Worm (Caenorhabditis elegans) whole organism, L4/young adult: ENCODE measurements around the gene zip-8.

ENCODE experiments used
- W03F9.2 ChIP-seq: fragments of 150-350 bp; optimal IDR thresholded peaks from 2 replicates; lab custom pipeline; 2014; ENCODE audit warnings: missing biosample characterization, missing genetic modification characterization
- dao-5 ChIP-seq: sonication (generic microtip); optimal IDR thresholded peaks from 2 replicates; lab custom pipeline; 2016; ENCODE audit warnings: missing genotype, missing genetic modification characterization, moderate library complexity, missing compliant biosample characterization
- him-1 ChIP-seq: sonication (generic microtip); optimal IDR thresholded peaks from 2 replicates; lab custom pipeline; 2016; ENCODE audit warnings: missing genotype, missing genetic modification reagents, missing genetic modification characterization, missing compliant biosample characterization

The zip-8 gene

DNA sequence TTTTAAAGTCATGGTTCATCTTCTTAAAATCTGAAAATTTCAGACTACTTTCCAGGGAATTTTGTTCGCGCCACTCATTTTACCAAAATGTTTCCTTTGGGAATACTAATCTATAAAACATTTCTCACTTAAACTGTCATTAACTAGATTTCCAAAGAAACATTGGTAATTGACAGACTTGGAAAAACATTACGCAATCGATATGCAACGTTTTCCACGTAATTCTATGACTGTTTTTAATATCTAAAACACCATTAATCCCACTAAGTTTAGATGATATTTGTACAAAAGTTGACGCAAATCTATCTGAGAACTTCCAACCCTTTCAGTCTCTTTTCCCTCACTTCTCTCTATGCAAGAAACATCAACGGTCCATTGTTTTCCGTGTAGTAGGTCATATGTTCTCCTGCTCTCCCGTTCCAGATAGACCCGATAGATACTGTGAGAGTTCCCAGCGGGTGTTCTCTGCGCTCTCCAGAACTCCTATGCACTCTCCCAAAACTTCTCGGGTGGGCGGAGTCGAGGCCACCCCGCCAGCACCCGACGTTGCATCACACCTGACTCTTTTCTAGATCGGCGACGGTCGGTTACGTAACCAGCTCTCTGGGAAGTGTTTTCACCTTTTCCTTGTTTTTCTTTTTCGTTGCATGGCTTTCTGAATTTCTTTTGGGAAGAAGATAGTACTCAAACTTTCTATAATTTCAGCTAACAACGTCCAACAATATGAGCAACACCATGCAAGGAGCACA lies at the start of gene zip-8:
zip-8 (plus strand) TSS at position 700 of the 749 bp plus-strand sequence.
- TF ChIP-seq W03F9.2 (tag; lab: Kevin White, UChicago) (no peak), dao-5 (tag; lab: Kevin White, UChicago) (no peak), him-1 (tag; lab: Kevin White, UChicago) (no peak)

DNA sequence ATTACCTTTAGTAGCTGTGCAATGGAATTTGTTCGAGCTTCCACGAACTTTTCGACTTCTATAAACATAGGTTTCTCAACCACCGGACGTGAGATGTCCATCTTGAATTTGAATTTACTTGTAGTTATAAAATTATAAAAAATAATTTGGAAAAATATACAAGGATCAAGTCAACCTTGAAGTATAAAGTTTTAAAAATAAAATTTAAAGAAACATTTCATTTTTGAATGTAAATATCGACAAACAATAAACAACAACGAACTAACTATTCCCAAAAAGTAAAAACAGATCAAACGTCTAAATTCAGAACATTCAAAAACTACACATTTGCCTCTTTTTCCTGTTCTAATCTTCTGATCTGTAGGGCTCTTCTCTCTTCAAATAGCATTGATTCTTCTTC lies 47.9 kb upstream of the zip-8 start, which contains the start of gene popl-1:
popl-1 (minus strand) TSS at position 101 of the 400 bp plus-strand sequence.
- no peak for TF ChIP-seq dao-5 (tag; lab: Kevin White, UChicago)
- TF ChIP-seq W03F9.2 (tag; lab: Kevin White, UChicago): no peak

DNA sequence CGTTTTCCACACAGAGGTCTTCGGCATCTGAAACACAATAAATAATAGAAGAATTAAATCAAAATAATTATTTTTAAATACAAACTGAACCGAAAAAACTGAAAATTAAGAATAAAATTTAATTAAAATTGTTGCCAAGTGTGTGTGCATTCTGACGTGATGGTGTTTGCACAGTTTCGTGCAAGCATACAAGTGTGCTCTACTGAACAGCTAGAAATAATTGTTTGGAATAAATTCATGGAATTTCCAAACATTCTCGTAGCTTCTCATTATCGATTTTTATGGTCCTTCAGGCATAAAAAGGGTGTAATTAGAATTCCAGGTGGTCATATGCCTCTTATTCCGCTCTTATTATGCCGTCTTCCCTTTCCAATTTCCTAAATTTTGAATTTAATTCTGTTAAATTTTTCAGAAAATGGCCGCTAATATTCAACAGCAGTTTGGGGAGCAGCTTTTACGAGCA lies 47.0 kb upstream of the zip-8 start, which contains the start of the genes mrps-17 and txdc-9:
mrps-17 (minus strand) TSS at position 33 of the 463 bp plus-strand sequence.
txdc-9 (plus strand) TSS at position 413 of the 463 bp plus-strand sequence.
- TF ChIP-seq W03F9.2 (tag; lab: Kevin White, UChicago) (peak; percentile 91), him-1 (tag; lab: Kevin White, UChicago) (no peak)

DNA sequence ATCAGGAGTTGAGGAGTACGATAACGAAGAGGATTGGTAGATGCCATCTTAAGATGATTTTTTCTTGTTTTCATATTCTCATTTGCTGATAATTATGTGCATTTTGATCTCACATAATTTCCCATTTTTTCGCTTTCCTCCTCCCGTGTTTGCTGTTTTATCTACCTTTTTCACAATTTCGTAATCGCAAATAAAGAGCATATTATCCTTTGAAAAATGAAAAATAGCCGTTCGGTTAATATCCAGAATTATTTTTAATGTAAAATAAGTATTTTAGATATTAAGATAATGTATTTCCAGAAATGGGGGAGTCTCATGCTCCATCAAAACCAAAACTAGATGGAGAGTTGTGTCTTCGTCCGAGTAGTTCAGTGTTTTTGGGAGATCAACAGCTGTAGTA lies 45.8 kb upstream of the zip-8 start, which contains the start of gene vps-16:
vps-16 (plus strand) TSS at position 301 of the 400 bp plus-strand sequence.
- no peak for TF ChIP-seq dao-5 (tag; lab: Kevin White, UChicago)
- no peak for TF ChIP-seq W03F9.2 (tag; lab: Kevin White, UChicago)
- no peak for TF ChIP-seq him-1 (tag; lab: Kevin White, UChicago)

DNA sequence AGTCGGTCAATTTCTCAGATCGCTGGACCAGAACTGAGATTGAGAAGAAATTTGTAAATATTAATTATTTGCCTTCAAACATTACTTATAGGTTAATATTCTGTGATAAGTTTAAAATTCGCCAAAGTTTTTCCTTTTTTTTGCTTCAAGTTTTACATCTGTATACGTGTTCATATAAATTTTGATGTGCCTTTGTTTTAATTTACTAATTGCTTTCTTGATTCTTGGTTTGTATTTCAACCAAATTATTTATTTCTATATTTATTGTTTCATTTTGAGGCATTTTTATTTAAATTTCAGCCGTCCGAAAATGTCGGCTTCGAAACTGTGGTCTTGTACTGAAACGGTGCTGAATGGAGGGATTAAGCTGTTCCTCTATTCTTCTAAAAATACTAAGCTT lies 42.4 kb upstream of the zip-8 start, which contains the start of gene C05D11.1:
C05D11.1 (plus strand) TSS at position 301 of the 400 bp plus-strand sequence.
- TF ChIP-seq W03F9.2 (tag; lab: Kevin White, UChicago): no peak

DNA sequence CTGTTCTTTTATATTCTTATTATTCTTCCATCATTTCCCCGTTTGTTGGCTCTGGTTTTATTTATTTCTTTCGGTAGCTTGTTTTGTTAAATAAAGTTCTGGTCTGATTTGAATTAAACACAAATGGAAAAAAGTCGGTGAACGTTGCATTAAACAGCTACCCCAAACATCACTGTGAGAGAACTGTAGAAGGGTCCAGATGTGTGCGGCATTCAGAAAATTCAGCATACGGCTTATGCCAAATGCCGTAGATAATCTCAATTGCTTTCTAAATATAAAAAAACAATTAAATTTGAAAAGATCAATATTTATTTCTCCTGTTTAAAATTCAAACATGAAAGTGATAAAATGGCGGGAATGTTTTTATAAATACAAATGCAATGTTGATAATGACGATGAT lies 38.9 kb upstream of the zip-8 start:
- TF ChIP-seq dao-5 (tag; lab: Kevin White, UChicago) (no peak), him-1 (tag; lab: Kevin White, UChicago) (no peak), W03F9.2 (tag; lab: Kevin White, UChicago) (no peak)

DNA sequence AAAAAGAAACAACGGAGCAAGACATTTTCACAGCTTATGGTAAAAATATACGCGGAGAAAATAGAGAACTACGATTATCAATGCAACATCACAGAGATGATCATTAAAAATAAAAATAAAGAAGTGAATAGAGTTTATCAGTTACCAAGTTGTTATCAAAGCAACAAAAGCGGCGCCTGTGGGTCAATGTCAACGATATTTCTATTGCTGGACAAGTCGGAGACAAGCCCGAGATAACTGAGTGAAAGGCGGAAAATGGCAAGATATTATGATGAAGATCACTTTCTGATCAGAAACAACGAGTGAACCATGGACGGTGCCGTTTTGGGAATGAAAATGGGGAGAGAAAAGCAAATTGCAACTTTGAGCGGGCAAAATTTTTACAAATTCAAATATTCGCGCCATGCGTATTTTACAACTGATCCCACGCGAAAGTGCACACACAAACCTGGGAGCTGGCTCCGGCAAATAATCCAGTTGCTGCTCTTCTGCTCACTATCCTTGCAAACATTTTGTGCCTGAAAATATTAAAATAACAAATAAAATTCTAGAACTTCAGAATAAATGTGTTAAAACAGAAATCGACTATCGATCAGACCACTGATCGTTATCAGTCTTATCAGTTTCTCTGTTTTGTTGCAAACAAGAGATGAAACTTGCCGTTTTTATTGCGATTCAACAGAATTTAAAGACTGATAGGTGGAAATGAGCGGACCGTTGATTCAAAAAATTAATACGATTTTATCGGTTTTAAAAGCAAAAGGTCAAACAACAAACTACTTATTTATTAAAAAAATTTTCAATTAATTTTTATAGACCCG lies 36.2 kb upstream of the zip-8 start, which contains the start of gene mel-32:
mel-32 (minus strand) TSS at position 696 of the 821 bp plus-strand sequence.
- no peak for TF ChIP-seq him-1 (tag; lab: Kevin White, UChicago)
- TF ChIP-seq W03F9.2 (tag; lab: Kevin White, UChicago): no peak
- no peak for TF ChIP-seq dao-5 (tag; lab: Kevin White, UChicago)

DNA sequence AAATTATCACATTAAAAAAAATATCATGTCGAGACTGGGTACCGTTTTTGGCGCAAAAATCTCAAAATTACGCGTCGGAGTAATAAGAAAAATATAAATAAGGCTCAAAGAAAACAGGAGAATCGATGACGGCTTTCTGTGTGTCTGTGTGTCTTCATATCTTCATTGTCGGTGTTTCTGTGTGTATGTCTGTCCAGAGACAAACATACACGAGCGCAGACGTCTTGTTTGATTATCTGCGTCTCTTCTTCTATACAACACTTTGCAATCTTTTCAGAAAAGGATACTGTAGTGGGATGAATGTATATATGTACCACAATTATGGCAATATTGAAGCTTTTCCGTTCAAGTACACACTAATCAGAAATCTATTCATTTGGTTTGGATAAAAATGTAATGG lies 34.4 kb upstream of the zip-8 start, which contains the start of gene C05D11.13:
C05D11.13 (minus strand) TSS at position 252 of the 400 bp plus-strand sequence.
- TF ChIP-seq dao-5 (tag; lab: Kevin White, UChicago): no peak
- peak; percentile 65 for TF ChIP-seq W03F9.2 (tag; lab: Kevin White, UChicago)

DNA sequence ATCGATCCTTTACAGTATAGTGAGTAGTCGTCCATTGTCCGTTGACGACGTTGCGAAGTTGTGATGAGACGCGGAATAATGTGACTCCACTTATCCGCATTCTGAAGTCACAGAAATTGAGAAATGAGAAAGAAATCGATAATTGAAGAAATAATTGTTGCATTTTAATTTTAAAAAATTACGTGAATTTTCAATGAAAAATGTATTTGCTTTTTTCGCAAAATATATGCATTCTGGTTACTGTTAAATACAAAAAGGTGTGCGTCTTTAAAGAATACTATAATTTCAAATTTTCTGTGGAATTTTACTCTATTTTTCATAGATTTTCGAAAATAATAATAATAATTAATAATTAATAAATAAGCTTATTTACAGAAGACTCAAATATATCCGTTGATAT lies 31.9 kb upstream of the zip-8 start, which contains the start of gene let-721:
let-721 (minus strand) TSS at position 101 of the 400 bp plus-strand sequence.
- no peak for TF ChIP-seq dao-5 (tag; lab: Kevin White, UChicago)
- no peak for TF ChIP-seq him-1 (tag; lab: Kevin White, UChicago)
- no peak for TF ChIP-seq W03F9.2 (tag; lab: Kevin White, UChicago)

DNA sequence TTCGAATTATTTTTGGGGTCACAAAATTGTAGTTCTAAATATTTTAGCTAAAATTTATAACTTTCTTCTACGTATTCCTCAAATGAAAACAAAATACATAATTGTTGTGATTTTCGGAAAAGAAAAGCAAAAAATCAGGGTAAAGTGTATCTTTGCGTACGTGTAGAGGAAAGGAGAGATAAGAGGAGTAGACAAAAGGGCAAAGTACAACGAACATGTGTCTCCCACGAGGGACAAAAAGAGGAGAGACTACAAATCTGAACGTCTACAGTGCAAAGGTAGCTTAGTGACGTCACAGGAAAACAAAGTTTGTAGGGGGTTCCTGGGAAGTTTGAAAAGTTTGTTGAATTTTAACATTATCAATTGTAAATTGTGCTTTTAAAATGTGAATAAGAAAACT lies 31.2 kb upstream of the zip-8 start:
- TF ChIP-seq him-1 (tag; lab: Kevin White, UChicago): no peak
- no peak for TF ChIP-seq dao-5 (tag; lab: Kevin White, UChicago)
- no peak for TF ChIP-seq W03F9.2 (tag; lab: Kevin White, UChicago)

DNA sequence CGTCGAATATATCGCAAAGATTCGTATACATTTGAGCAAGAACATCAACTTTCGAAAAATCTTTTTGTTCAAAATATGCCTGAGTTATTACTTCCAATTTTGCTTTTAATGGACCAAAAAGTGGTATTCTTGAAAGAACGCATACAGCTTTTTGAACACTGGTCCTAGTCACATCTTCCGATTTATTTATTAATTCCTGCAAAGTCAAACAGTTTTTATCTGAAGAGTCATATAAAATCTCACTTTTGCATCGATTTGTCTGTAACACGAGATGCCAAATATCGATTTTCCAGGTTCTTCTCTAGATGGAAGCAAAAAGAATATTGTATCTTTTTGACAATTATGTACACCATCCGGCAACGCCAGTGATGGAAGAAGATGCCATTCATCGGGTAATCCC lies 28.9 kb upstream of the zip-8 start:
- TF ChIP-seq him-1 (tag; lab: Kevin White, UChicago) (no peak), dao-5 (tag; lab: Kevin White, UChicago) (no peak), W03F9.2 (tag; lab: Kevin White, UChicago) (no peak)

DNA sequence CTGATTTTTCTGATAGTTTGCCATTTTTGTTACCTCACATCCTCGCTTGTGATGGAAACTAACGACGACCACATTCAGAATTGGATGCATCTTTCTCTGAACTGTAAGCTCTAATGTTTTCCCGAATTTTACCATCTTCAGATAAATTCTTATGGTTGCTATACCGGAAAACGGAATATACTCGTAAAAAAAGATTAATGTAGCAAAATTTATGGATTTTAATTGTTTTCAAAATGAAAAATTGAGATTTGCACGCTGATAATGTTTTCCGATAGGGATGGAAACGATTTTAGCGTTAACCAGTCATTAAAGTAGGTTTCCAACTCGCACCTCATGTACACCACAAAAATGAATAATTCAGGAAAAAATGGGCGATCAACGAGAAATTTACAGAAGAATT lies 28.2 kb upstream of the zip-8 start, which contains the start of gene T26A5.6:
T26A5.6 (minus strand) TSS at position 101 of the 400 bp plus-strand sequence.
- TF ChIP-seq W03F9.2 (tag; lab: Kevin White, UChicago) (no peak), him-1 (tag; lab: Kevin White, UChicago) (no peak), dao-5 (tag; lab: Kevin White, UChicago) (no peak)

DNA sequence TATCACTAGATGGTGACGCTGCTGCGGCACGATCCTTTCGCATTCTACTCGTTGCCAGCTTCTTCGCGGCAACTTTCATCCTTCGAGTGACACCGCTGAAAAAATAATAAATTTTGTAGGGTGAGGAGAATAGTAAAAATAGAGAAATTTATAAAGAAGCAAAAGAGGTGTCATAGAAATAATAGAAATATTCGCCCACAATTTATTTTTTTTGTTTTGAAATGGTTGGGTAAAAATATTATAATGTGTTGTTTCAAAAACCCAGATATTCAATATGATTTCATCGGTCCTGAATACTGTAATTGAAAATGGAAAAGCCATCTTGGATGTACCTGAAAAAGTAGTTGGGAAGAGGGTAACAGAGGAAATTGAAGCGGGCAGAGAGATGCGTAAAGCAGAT lies 26.5 kb upstream of the zip-8 start, which contains the start of gene set-1:
set-1 (minus strand) TSS at position 101 of the 400 bp plus-strand sequence.
- no peak for TF ChIP-seq W03F9.2 (tag; lab: Kevin White, UChicago)
- no peak for TF ChIP-seq him-1 (tag; lab: Kevin White, UChicago)
- TF ChIP-seq dao-5 (tag; lab: Kevin White, UChicago): no peak
